Worm (Caenorhabditis elegans) whole organism, L3 larva: ENCODE measurements around the gene clc-25.

Experiments
- egl-27 ChIP-seq: sonication (generic microtip); optimal IDR thresholded peaks from 4 replicates; lab custom pipeline; 2017; ENCODE audit warnings: missing biosample characterization, missing genetic modification reagents, missing genetic modification characterization
- lsy-12 ChIP-seq: sonication (generic microtip); optimal IDR thresholded peaks from 2 replicates; lab custom pipeline; 2016; ENCODE audit warnings: mild to moderate bottlenecking, missing genetic modification characterization, missing compliant biosample characterization
- mdl-1 ChIP-seq: fragments of 150-350 bp; optimal IDR thresholded peaks from 2 replicates; lab custom pipeline; 2014; ENCODE audit warnings: missing biosample characterization, missing genetic modification characterization
- zag-1 ChIP-seq: fragments of 150-350 bp; optimal IDR thresholded peaks from 2 replicates; lab custom pipeline; 2014; ENCODE audit warnings: missing biosample characterization, missing genetic modification characterization

DNA sequence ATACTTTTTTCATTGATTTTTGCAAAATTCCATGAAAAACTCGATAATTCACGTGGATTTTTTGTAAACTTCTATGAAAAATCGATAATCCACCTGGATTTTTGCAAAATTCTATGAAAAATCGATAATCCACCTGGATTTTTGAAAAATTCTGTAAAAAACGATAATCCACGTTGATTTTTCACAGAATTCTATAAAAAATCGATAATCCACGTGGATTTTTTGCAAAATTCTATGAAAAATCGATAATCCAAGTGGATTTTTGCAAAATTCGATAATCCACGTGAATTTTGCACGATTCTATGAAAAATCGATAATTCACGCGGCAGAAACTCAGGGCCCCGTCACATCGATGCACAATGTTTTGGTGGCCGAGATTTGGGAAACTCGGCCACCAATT is 31.9 kb upstream of the clc-25 start:
- TF ChIP-seq zag-1 (tag; lab: Kevin White, UChicago) = no peak
- TF ChIP-seq egl-27 (tag; lab: Kevin White, UChicago) = no peak
- TF ChIP-seq mdl-1 = no peak
- TF ChIP-seq lsy-12 (tag; lab: Kevin White, UChicago) = no peak
